Fruit fly (Drosophila melanogaster) whole organism, embryonic: Measurements from ENCODE around the gene TTLL6B.
A peak's percentile ranks its signal among the peaks of the same experiment; 100 is the strongest.

Experiments used
- Ada2b ChIP-seq: fragments of 200-800 bp; sonication (Bioruptor generic); IDR thresholded peaks from 2 replicates; pipeline ENCODE4 v1.3.6; 2022; ENCODE audit warnings: missing biosample characterization, missing genetic modification characterization
- Antp ChIP-seq: fragments of 200-800 bp; sonication (Bioruptor generic); optimal IDR thresholded peaks from 3 replicates; lab custom pipeline; 2016; ENCODE audit warnings: missing biosample characterization, missing genetic modification characterization
- Atf-2 ChIP-seq: fragments of 200-800 bp; sonication (Bioruptor generic); optimal IDR thresholded peaks from 2 replicates; lab custom pipeline; 2016; ENCODE audit warnings: missing biosample characterization, missing genetic modification characterization
- Bdp1 ChIP-seq: fragments of 200-800 bp; sonication (Bioruptor generic); optimal IDR thresholded peaks from 3 replicates; lab custom pipeline; 2016; ENCODE audit warnings: missing biosample characterization, missing genetic modification characterization
- CG10321 ChIP-seq: fragments of 200-800 bp; sonication (Bioruptor generic); IDR thresholded peaks from 2 replicates; pipeline ENCODE4 v1.3.6; 2022; ENCODE audit warnings: missing biosample characterization, missing genetic modification characterization
- CG11085 ChIP-seq: fragments of 200-800 bp; sonication (Bioruptor generic); IDR thresholded peaks from 2 replicates; pipeline ENCODE4 v1.3.6; 2022; ENCODE audit warnings: missing biosample characterization, missing genetic modification characterization
- CG11560 ChIP-seq: fragments of 200-800 bp; sonication (Bioruptor generic); IDR thresholded peaks from 3 replicates; pipeline ENCODE4 v1.3.6; 2022; ENCODE audit warnings: missing biosample characterization, missing genetic modification characterization
- CG11695 ChIP-seq: fragments of 200-800 bp; sonication (Bioruptor generic); IDR thresholded peaks from 3 replicates; pipeline ENCODE4 v1.3.6; 2022; ENCODE audit warnings: missing biosample characterization, missing genetic modification characterization
- CG12299 ChIP-seq: fragments of 200-800 bp; sonication (Bioruptor generic); optimal IDR thresholded peaks from 2 replicates; lab custom pipeline; 2018; ENCODE audit warnings: missing biosample characterization, mild to moderate bottlenecking, missing genetic modification characterization
- CG13775 ChIP-seq: fragments of 200-800 bp; sonication (Bioruptor generic); optimal IDR thresholded peaks from 3 replicates; lab custom pipeline; 2017; ENCODE audit warnings: missing biosample characterization, mild to moderate bottlenecking, missing genetic modification characterization
- CG15011 ChIP-seq: fragments of 200-800 bp; sonication (Bioruptor generic); optimal IDR thresholded peaks from 3 replicates; lab custom pipeline; 2018; ENCODE audit warnings: missing biosample characterization, mild to moderate bottlenecking, missing genetic modification characterization
- CG16779 ChIP-seq: fragments of 200-800 bp; sonication (Bioruptor generic); IDR thresholded peaks from 2 replicates; pipeline ENCODE4 v1.3.6; 2022; ENCODE audit warnings: missing biosample characterization, missing genetic modification characterization
- CG17359 ChIP-seq: fragments of 200-800 bp; sonication (Bioruptor generic); optimal IDR thresholded peaks from 3 replicates; lab custom pipeline; 2018; ENCODE audit warnings: missing biosample characterization, mild to moderate bottlenecking, missing genetic modification characterization, moderate library complexity
- CG18262 ChIP-seq: fragments of 200-800 bp; optimal IDR thresholded peaks from 3 replicates; lab custom pipeline; 2019; ENCODE audit warnings: missing biosample characterization, mild to moderate bottlenecking, missing genetic modification characterization, moderate library complexity
- CG2202 ChIP-seq: fragments of 200-800 bp; sonication (Bioruptor generic); optimal IDR thresholded peaks from 2 replicates; lab custom pipeline; 2018; ENCODE audit warnings: missing biosample characterization, mild to moderate bottlenecking, missing genetic modification characterization
- CG2712 ChIP-seq: fragments of 200-800 bp; optimal IDR thresholded peaks from 3 replicates; lab custom pipeline; 2019; ENCODE audit warnings: missing biosample characterization, mild to moderate bottlenecking, missing genetic modification characterization, moderate library complexity
- CG42726 ChIP-seq: fragments of 200-800 bp; sonication (Bioruptor generic); IDR thresholded peaks from 2 replicates; pipeline ENCODE4 v1.3.6; 2022; ENCODE audit warnings: missing biosample characterization, missing genetic modification characterization; ENCODE audit not compliant: partially characterized antibody
- CG4730 ChIP-seq: fragments of 200-800 bp; sonication (Bioruptor generic); IDR thresholded peaks from 2 replicates; pipeline ENCODE4 v1.3.6; 2022; ENCODE audit warnings: missing biosample characterization, missing genetic modification characterization
- CG4854 ChIP-seq: fragments of 200-800 bp; sonication (Bioruptor generic); optimal IDR thresholded peaks from 2 replicates; lab custom pipeline; 2016; ENCODE audit warnings: missing biosample characterization, missing genetic modification characterization, inconsistent platforms
- CG5245 ChIP-seq: fragments of 200-800 bp; sonication (Bioruptor generic); optimal IDR thresholded peaks from 3 replicates; lab custom pipeline; 2016; ENCODE audit warnings: missing biosample characterization, missing genetic modification characterization
- CG6254 ChIP-seq: fragments of 200-800 bp; sonication (Bioruptor generic); optimal IDR thresholded peaks from 3 replicates; lab custom pipeline; 2017; ENCODE audit warnings: mild to moderate bottlenecking, missing biosample characterization, missing genetic modification reagents, missing genetic modification characterization
- CG8359 ChIP-seq: fragments of 200-800 bp; sonication (Bioruptor generic); optimal IDR thresholded peaks from 2 replicates; lab custom pipeline; 2017; ENCODE audit warnings: missing biosample characterization, mild to moderate bottlenecking, missing genetic modification characterization, borderline replicate concordance
- CTCF ChIP-seq: fragments of 200-800 bp; sonication (Bioruptor generic); optimal IDR thresholded peaks from 2 replicates; lab custom pipeline; 2017; ENCODE audit warnings: missing biosample characterization, mild to moderate bottlenecking, missing genetic modification characterization, moderate library complexity
- Dfd ChIP-seq, 2 experiments: fragments of >200 bp; optimal IDR thresholded peaks; 2 replicates each; lab custom pipeline; 2017; ENCODE audit warnings: missing biosample characterization in 2 of 2, missing genetic modification characterization in 2 of 2
- Ets65A ChIP-seq: fragments of 200-800 bp; sonication (Bioruptor generic); peaks from one replicate; lab custom pipeline; 2016; ENCODE audit warnings: missing biosample characterization, missing genetic modification characterization
- Fer3 ChIP-seq: fragments of 200-800 bp; sonication (Bioruptor generic); optimal IDR thresholded peaks from 2 replicates; lab custom pipeline; 2018; ENCODE audit warnings: missing biosample characterization, mild to moderate bottlenecking, missing genetic modification characterization, moderate library complexity
- H15 ChIP-seq: fragments of 200-800 bp; sonication (Bioruptor generic); IDR thresholded peaks from 3 replicates; pipeline ENCODE4 v1.3.6; 2022; ENCODE audit warnings: missing biosample characterization, missing genetic modification characterization
- HHEX ChIP-seq: fragments of 200-800 bp; sonication (Bioruptor generic); optimal IDR thresholded peaks from 3 replicates; lab custom pipeline; 2017; ENCODE audit warnings: missing biosample characterization, mild to moderate bottlenecking, missing genetic modification characterization, missing genetic modification reagents
- Nf-YC ChIP-seq: fragments of 200-800 bp; optimal IDR thresholded peaks from 3 replicates; lab custom pipeline; 2019; ENCODE audit warnings: missing biosample characterization, mild to moderate bottlenecking, missing genetic modification characterization, moderate library complexity
- Xrp1 ChIP-seq: fragments of 200-800 bp; sonication (Bioruptor generic); IDR thresholded peaks from 2 replicates; pipeline ENCODE4 v1.3.6; 2022; ENCODE audit warnings: missing biosample characterization, missing genetic modification characterization
- ara ChIP-seq: fragments of 200-800 bp; sonication (Bioruptor generic); IDR thresholded peaks from 2 replicates; pipeline ENCODE4 v1.3.6; 2022; ENCODE audit warnings: missing biosample characterization, missing genetic modification characterization
- eve ChIP-seq, 2 experiments: fragments of >200 bp; optimal IDR thresholded peaks; 2 replicates each; lab custom pipeline; 2017; ENCODE audit warnings: missing biosample characterization in 2 of 2, missing genetic modification characterization in 2 of 2
- gem ChIP-seq: fragments of 200-800 bp; sonication (Bioruptor generic); optimal IDR thresholded peaks from 2 replicates; lab custom pipeline; 2019; ENCODE audit warnings: missing biosample characterization, mild to moderate bottlenecking, missing genetic modification characterization, moderate library complexity
- gt ChIP-seq: fragments of 200-800 bp; sonication (Bioruptor generic); IDR thresholded peaks from 2 replicates; pipeline ENCODE4 v1.3.6; 2022; ENCODE audit warnings: missing biosample characterization, missing genetic modification characterization
- ham ChIP-seq: fragments of 200-800 bp; sonication (Bioruptor generic); IDR thresholded peaks from 2 replicates; pipeline ENCODE4 v1.3.6; 2022; ENCODE audit warnings: missing biosample characterization, missing genetic modification characterization
- hkb ChIP-seq, 2 experiments: fragments of 200-800 bp in 1 of 2; fragments of >200 bp in 1 of 2; sonication (Bioruptor generic) in 1 of 2; IDR thresholded peaks in 1 of 2; optimal IDR thresholded peaks in 1 of 2; 2 replicates each; pipeline versions ENCODE4 v1.3.6 to Lab custom; 2017 to 2022; ENCODE audit warnings: missing biosample characterization in 1 of 2, missing genetic modification characterization in 1 of 2
- inv ChIP-seq: fragments of 200-800 bp; sonication (Bioruptor generic); IDR thresholded peaks from 2 replicates; pipeline ENCODE4 v1.3.6; 2022; ENCODE audit warnings: missing biosample characterization, missing genetic modification characterization; ENCODE audit not compliant: partially characterized antibody
- kah ChIP-seq: fragments of 200-800 bp; sonication (Bioruptor generic); optimal IDR thresholded peaks from 2 replicates; lab custom pipeline; 2018; ENCODE audit warnings: missing biosample characterization, mild to moderate bottlenecking, missing genetic modification characterization
- klu ChIP-seq: fragments of 200-800 bp; sonication (Bioruptor generic); IDR thresholded peaks from 2 replicates; pipeline ENCODE4 v1.3.6; 2022; ENCODE audit warnings: missing biosample characterization, missing genetic modification characterization
- kni ChIP-seq: fragments of 200-800 bp; sonication (Bioruptor generic); optimal IDR thresholded peaks from 3 replicates; lab custom pipeline; 2017; ENCODE audit warnings: mild to moderate bottlenecking, missing biosample characterization, missing genetic modification reagents, missing genetic modification characterization
- lab ChIP-seq: fragments of 200-800 bp; sonication (Bioruptor generic); optimal IDR thresholded peaks from 3 replicates; lab custom pipeline; 2017; ENCODE audit warnings: missing biosample characterization, missing genetic modification characterization, mild to moderate bottlenecking, moderate library complexity, missing genetic modification reagents
- mam ChIP-seq: fragments of 200-800 bp; sonication (Bioruptor generic); optimal IDR thresholded peaks from 3 replicates; lab custom pipeline; 2016; ENCODE audit warnings: missing biosample characterization, missing genetic modification characterization
- pnt ChIP-seq: fragments of 200-800 bp; sonication (Bioruptor generic); optimal IDR thresholded peaks from 3 replicates; lab custom pipeline; 2016; ENCODE audit warnings: missing biosample characterization, missing genetic modification characterization
- psq ChIP-seq: fragments of 200-800 bp; sonication (Bioruptor generic); optimal IDR thresholded peaks from 2 replicates; lab custom pipeline; 2017; ENCODE audit warnings: missing biosample characterization, missing genetic modification characterization
- seq ChIP-seq: fragments of 200-800 bp; sonication (Bioruptor generic); IDR thresholded peaks from 2 replicates; pipeline ENCODE4 v1.3.6; 2022; ENCODE audit warnings: missing biosample characterization, missing genetic modification characterization
- sim ChIP-seq: fragments of 200-800 bp; sonication (Bioruptor generic); IDR thresholded peaks from 2 replicates; pipeline ENCODE4 v1.3.6; 2022; ENCODE audit warnings: missing biosample characterization, missing genetic modification characterization
- sima ChIP-seq: fragments of 200-800 bp; sonication (Bioruptor generic); optimal IDR thresholded peaks from 2 replicates; lab custom pipeline; 2016; ENCODE audit warnings: missing biosample characterization, missing genetic modification characterization
- sob ChIP-seq: fragments of 200-800 bp; sonication (Bioruptor generic); IDR thresholded peaks from 2 replicates; pipeline ENCODE4 v1.3.6; 2022; ENCODE audit warnings: missing biosample characterization, missing genetic modification characterization
- trem ChIP-seq: fragments of 200-800 bp; optimal IDR thresholded peaks from 3 replicates; lab custom pipeline; 2019; ENCODE audit warnings: missing biosample characterization, mild to moderate bottlenecking, missing genetic modification characterization, moderate library complexity
- usp ChIP-seq: fragments of >200 bp; optimal IDR thresholded peaks from 2 replicates; lab custom pipeline; 2017; ENCODE audit warnings: missing biosample characterization, missing genetic modification characterization
- vvl ChIP-seq: fragments of 200-800 bp; sonication (Bioruptor generic); IDR thresholded peaks from 2 replicates; pipeline ENCODE4 v1.3.6; 2022; ENCODE audit warnings: missing biosample characterization, missing genetic modification characterization

Gene TTLL6B

dm6 chr3R:27208724-27209343 lies 42.0 kb downstream of the TTLL6B start (continued):
- no peak for TF ChIP-seq inv (GFP tag; lab: Robert Waterston, UW)
- TF ChIP-seq Xrp1 (GFP tag; lab: Robert Waterston, UW), result peak; percentile 68; the same call in 1 of the 2 replicates
- no peak for TF ChIP-seq ham (GFP tag; lab: Robert Waterston, UW)
- TF ChIP-seq CG11695, result peak; percentile 58; the same call in 1 of the 3 replicates
- no peak for TF ChIP-seq usp (GFP tag; lab: Kevin White, UChicago)
- no peak for TF ChIP-seq CG12299 (tag; lab: Kevin White, UChicago)
- no peak for TF ChIP-seq CG4854 (GFP tag; lab: Kevin White, UChicago)
- no peak for TF ChIP-seq H15 (GFP tag; lab: Robert Waterston, UW)
- TF ChIP-seq Antp (GFP tag; lab: Kevin White, UChicago), result peak; percentile 1
- TF ChIP-seq CG6254 (GFP tag; lab: Kevin White, UChicago), result no peak
- TF ChIP-seq CG11560, result no peak
- TF ChIP-seq CG18262 (tag; lab: Kevin White, UChicago), result peak; percentile 39
- TF ChIP-seq CG11085 (GFP tag; lab: Robert Waterston, UW), result 0 out of 2 replicates have a peak, but pooled peaks have one; percentile 38
- TF ChIP-seq sim (GFP tag; lab: Robert Waterston, UW), result peak; percentile 63; the same call in 1 of the 2 replicates
- peak; percentile 20 for TF ChIP-seq CG2712 (tag; lab: Kevin White, UChicago)
- no peak for TF ChIP-seq Bdp1
- peak; percentile 42 for TF ChIP-seq CG8359
- no peak for TF ChIP-seq CG10321 (GFP tag; lab: Robert Waterston, UW)
- TF ChIP-seq CG13775 (GFP tag; lab: Kevin White, UChicago), result no peak
- peak; percentile 69 for TF ChIP-seq ara (GFP tag; lab: Robert Waterston, UW)
- TF ChIP-seq CG16779 (GFP tag; lab: Robert Waterston, UW), result no peak
- no peak for TF ChIP-seq trem
- TF ChIP-seq Dfd (GFP tag; optimal IDR thresholded peaks at IDR 0.05; lab: Kevin White, UChicago), result no peak
- TF ChIP-seq kah (GFP tag; lab: Kevin White, UChicago), result peak; percentile 17
- no peak for TF ChIP-seq CG4730 (GFP tag; lab: Robert Waterston, UW)
- TF ChIP-seq eve (GFP tag; optimal IDR thresholded peaks at IDR 0.05; lab: Kevin White, UChicago), result no peak
- TF ChIP-seq gt (GFP tag; lab: Robert Waterston, UW), result no peak
- peak; percentile 3 for TF ChIP-seq Fer3 (tag; lab: Kevin White, UChicago)
- TF ChIP-seq CTCF (GFP tag; lab: Kevin White, UChicago), result no peak
- peak; percentile 57 for TF ChIP-seq gem
- TF ChIP-seq lab (GFP tag; lab: Kevin White, UChicago), result peak; percentile 56
- TF ChIP-seq psq (GFP tag; lab: Kevin White, UChicago), result no peak
- TF ChIP-seq Atf-2 (GFP tag; lab: Kevin White, UChicago), result no peak
- TF ChIP-seq CG2202 (tag; lab: Kevin White, UChicago), result peak; percentile 53
- peak; percentile 74; the same call in 1 of the 2 replicates for TF ChIP-seq seq (GFP tag; lab: Robert Waterston, UW)
- peak; percentile 46 for TF ChIP-seq HHEX (GFP tag; lab: Kevin White, UChicago)
- TF ChIP-seq hkb (optimal IDR thresholded peaks at IDR 0.05; lab: Kevin White, UChicago), result no peak
- TF ChIP-seq hkb (GFP tag; IDR thresholded peaks at IDR 0.05; lab: Robert Waterston, UW), result peak; percentile 67
- TF ChIP-seq kni (GFP tag; lab: Kevin White, UChicago), result peak; percentile 89
- TF ChIP-seq CG42726 (GFP tag; lab: Robert Waterston, UW), result no peak
- no peak for TF ChIP-seq Nf-YC (tag; lab: Kevin White, UChicago)
- TF ChIP-seq vvl (GFP tag; lab: Robert Waterston, UW), result no peak
- TF ChIP-seq CG17359, result peak; percentile 60
- TF ChIP-seq mam, result no peak
- TF ChIP-seq klu (GFP tag; lab: Robert Waterston, UW), result 0 out of 2 replicates have a peak, but pooled peaks have one; percentile 42
- TF ChIP-seq sima (GFP tag; lab: Kevin White, UChicago), result no peak
- TF ChIP-seq CG15011 (GFP tag; lab: Kevin White, UChicago), result peak; percentile 36
- TF ChIP-seq CG5245 (GFP tag; lab: Kevin White, UChicago), result no peak
- peak; percentile 49; the same call in 1 of the 2 replicates for TF ChIP-seq sob (GFP tag; lab: Robert Waterston, UW)
- peak; percentile 53 for TF ChIP-seq pnt (GFP tag; lab: Kevin White, UChicago)
- peak; percentile 25; the same call in 1 of the 2 replicates for TF ChIP-seq Ada2b
- TF ChIP-seq Ets65A (GFP tag; lab: Kevin White, UChicago), result no peak
